Fruit fly (Drosophila melanogaster): Measurements from ENCODE around the gene CG14443.

dm6 chrX:6617372-6617771, 16.4 kb upstream of the CG14443 start:
- TF ChIP-seq CG11762 (GFP tag; optimal IDR thresholded peaks at IDR 0.05; ENCODE audit: insufficient read depth), result peak; percentile 13
- no peak for TF ChIP-seq fd59A (GFP tag; optimal IDR thresholded peaks at IDR 0.05)
- no peak for TF ChIP-seq CG6854 (GFP tag; optimal IDR thresholded peaks at IDR 0.05)
- no peak for TF ChIP-seq spab (GFP tag; optimal IDR thresholded peaks at IDR 0.05)
- no peak for TF ChIP-seq CG31627 (GFP tag; optimal IDR thresholded peaks at IDR 0.05)
- TF ChIP-seq fd85E (GFP tag; optimal IDR thresholded peaks at IDR 0.05), result no peak
